Worm (Caenorhabditis elegans): ENCODE results near the gene B0416.5.

B0416.5 gene

DNA sequence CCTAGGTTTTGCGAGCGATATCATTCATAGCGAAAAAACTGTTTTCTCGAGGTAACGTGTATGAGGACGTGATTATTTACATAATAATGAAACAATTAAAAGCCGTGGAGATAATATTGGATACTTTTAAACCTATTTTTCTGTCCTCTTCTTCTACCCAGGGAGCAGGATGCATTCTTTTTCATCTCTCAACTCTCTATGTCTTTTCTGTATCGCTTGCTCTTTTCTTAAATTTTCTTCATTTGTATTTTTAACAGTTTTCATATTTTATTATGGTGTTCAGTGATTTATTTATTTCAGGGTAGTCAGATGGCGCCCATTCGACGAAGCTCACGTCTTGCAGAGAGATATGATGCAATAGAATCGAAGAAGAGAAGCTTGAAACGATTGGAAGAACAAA lies 8.0 kb upstream of the B0416.5 start, which contains the start of gene B0416.4:
Gene B0416.4 (plus strand): TSS at position 301 of the 400 bp plus-strand sequence.
- TF ChIP-seq ets-5 (GFP tag; IDR thresholded peaks at IDR 0.05), result no peak
- TF ChIP-seq mef-2 (tag; optimal IDR thresholded peaks at IDR 0.05), result no peak
- TF ChIP-seq aha-1 (tag; optimal IDR thresholded peaks at IDR 0.05), result no peak
- no peak for TF ChIP-seq lin-13 (GFP tag; optimal IDR thresholded peaks at IDR 0.05)
- TF ChIP-seq tbx-2 (tag; optimal IDR thresholded peaks at IDR 0.05), result no peak
- TF ChIP-seq nhr-71 (tag; optimal IDR thresholded peaks at IDR 0.05), result no peak
- TF ChIP-seq vab-15 (tag; optimal IDR thresholded peaks at IDR 0.05), result no peak
- no peak for TF ChIP-seq fkh-4 (tag; optimal IDR thresholded peaks at IDR 0.05; ENCODE audit: borderline replicate concordance)
- TF ChIP-seq C34B4.2 (tag; optimal IDR thresholded peaks at IDR 0.05), result no peak
- no peak for TF ChIP-seq pag-3 (tag; optimal IDR thresholded peaks at IDR 0.05; ENCODE audit: borderline replicate concordance, insufficient read depth)
- TF ChIP-seq unc-98 (GFP tag; IDR thresholded peaks at IDR 0.05), result no peak
- no peak for TF ChIP-seq ztf-4 (tag; optimal IDR thresholded peaks at IDR 0.05)
- no peak for TF ChIP-seq nhr-47 (tag; optimal IDR thresholded peaks at IDR 0.05)
- TF ChIP-seq unc-62 (GFP tag; optimal IDR thresholded peaks at IDR 0.05), result no peak
- no peak for TF ChIP-seq elt-2 (tag; optimal IDR thresholded peaks at IDR 0.05)
- no peak for TF ChIP-seq alr-1 (tag; optimal IDR thresholded peaks at IDR 0.05; ENCODE audit: borderline replicate concordance)

DNA sequence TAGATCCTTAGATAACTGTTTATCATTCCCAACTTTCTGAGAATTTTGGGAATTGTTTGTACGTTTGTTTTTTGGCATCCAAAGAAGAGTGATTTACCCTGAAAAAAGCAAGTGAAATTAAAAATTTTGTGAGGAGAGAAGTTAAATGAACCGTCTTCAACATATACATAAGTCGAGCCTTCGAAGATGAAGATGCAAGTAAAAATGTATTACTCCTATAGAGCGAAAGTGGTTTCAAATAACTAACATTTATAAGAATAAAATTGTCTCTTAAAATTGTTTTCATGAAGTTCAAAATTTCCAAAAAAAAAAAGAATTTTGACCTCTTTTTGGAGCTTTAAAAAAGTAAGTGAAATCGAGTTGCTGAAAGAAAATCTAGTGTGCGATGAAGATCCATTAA lies 3.9 kb upstream of the B0416.5 start, which contains the start of gene B0416.10:
Gene B0416.10 (minus strand): TSS at position 101 of the 400 bp plus-strand sequence.
- TF ChIP-seq nhr-84 (tag; optimal IDR thresholded peaks at IDR 0.05) (no peak), tbx-2 (tag; optimal IDR thresholded peaks at IDR 0.05) (no peak), ces-1 (GFP tag; optimal IDR thresholded peaks at IDR 0.05) (no peak), ztf-4 (tag; optimal IDR thresholded peaks at IDR 0.05) (no peak), ceh-88 (GFP tag; IDR thresholded peaks at IDR 0.05) (no peak), efl-1 (optimal IDR thresholded peaks at IDR 0.05) (no peak), efl-1 (GFP tag; optimal IDR thresholded peaks at IDR 0.05 in 1 of 2) (no peak), nhr-12 (tag; optimal IDR thresholded peaks at IDR 0.05) (no peak), Y116A8C.19 (tag; optimal IDR thresholded peaks at IDR 0.05; ENCODE audit: borderline replicate concordance) (no peak), nhr-20 (tag; optimal IDR thresholded peaks at IDR 0.05) (no peak), aha-1 (tag; optimal IDR thresholded peaks at IDR 0.05) (no peak), zag-1 (tag; optimal IDR thresholded peaks at IDR 0.05) (no peak), fkh-10 (GFP tag; optimal IDR thresholded peaks at IDR 0.05) (no peak), nhr-77 (tag; optimal IDR thresholded peaks at IDR 0.05) (no peak), lsy-2 (tag; optimal IDR thresholded peaks at IDR 0.05) (no peak)

DNA sequence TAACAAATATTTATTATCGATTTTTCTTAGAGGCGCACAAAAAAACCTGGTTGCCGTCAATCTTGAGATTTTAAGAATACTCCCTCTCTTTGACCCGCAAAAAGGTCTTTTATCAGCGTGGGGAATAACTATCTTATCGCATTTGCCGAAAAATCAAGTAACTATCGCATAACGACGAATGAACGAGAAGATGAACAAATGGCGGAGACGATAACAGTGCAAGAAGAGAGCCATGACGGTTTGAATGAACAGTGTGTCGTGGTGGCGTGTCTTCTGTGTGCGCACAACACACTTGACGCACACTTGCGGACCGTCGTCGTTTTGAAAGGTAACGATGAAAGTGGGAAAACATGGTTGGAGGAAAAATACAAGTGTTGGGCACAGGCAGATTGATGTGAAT lies 1.2 kb upstream of the B0416.5 start:
- TF ChIP-seq C16A3.4 (tag; optimal IDR thresholded peaks at IDR 0.05) (peak; percentile 20), alr-1 (tag; optimal IDR thresholded peaks at IDR 0.05; ENCODE audit: borderline replicate concordance) (no peak), rnt-1 (tag; optimal IDR thresholded peaks at IDR 0.05) (peak; percentile 14), blmp-1 (tag; optimal IDR thresholded peaks at IDR 0.05) (peak; percentile 29), mab-9 (GFP tag; IDR thresholded peaks at IDR 0.05) (no peak), nhr-20 (tag; optimal IDR thresholded peaks at IDR 0.05) (peak; percentile 28), nhr-28 (tag; optimal IDR thresholded peaks at IDR 0.05) (no peak), nhr-71 (tag; optimal IDR thresholded peaks at IDR 0.05) (peak; percentile 39), mep-1 (tag; optimal IDR thresholded peaks at IDR 0.05) (peak; percentile 29), jun-1 (tag; optimal IDR thresholded peaks at IDR 0.05) (peak; percentile 27), lin-35 (GFP tag; optimal IDR thresholded peaks at IDR 0.05) (peak in 1 of 2 experiments; percentile 58), snu-23 (GFP tag; optimal IDR thresholded peaks at IDR 0.05) (peak; percentile 48), ceh-82 (tag; optimal IDR thresholded peaks at IDR 0.05) (peak in 1 of 3 experiments; percentile 39), pag-3 (tag; optimal IDR thresholded peaks at IDR 0.05; ENCODE audit: borderline replicate concordance, insufficient read depth) (no peak), lsy-2 (tag; optimal IDR thresholded peaks at IDR 0.05) (no peak), dpl-1 (GFP tag; optimal IDR thresholded peaks at IDR 0.05) (peak in 2 of 3 experiments; percentile 0 to 6), isw-1 (GFP tag; IDR thresholded peaks at IDR 0.05) (no peak), xbp-1 (tag; optimal IDR thresholded peaks at IDR 0.05) (peak; percentile 1), F16B12.6 (tag; optimal IDR thresholded peaks at IDR 0.05) (peak; percentile 81), elt-2 (tag; optimal IDR thresholded peaks at IDR 0.05) (peak; percentile 75), aha-1 (tag; optimal IDR thresholded peaks at IDR 0.05) (no peak), lir-3 (tag; optimal IDR thresholded peaks at IDR 0.05; ENCODE audit: poor library complexity) (no peak), nhr-85 (tag) (no peak), elt-3 (tag; optimal IDR thresholded peaks at IDR 0.05) (peak in 3 of 6 experiments; percentile 4 to 42 (median 14)), unc-86 (tag; optimal IDR thresholded peaks at IDR 0.05) (no peak), nhr-90 (tag; optimal IDR thresholded peaks at IDR 0.05; ENCODE audit: poor library complexity) (peak; percentile 34), nhr-77 (tag; optimal IDR thresholded peaks at IDR 0.05) (no peak)

Measured in whole organism, L1 larva.